Worm (Caenorhabditis elegans) whole organism, L1 larva: ENCODE measurements around the gene Y38C1AA.1.

Experiments used
- C04F5.9 ChIP-seq: sonication (generic microtip); optimal IDR thresholded peaks from 2 replicates; lab custom pipeline; 2016; ENCODE audit warnings: missing genetic modification characterization, missing compliant biosample characterization
- C16A3.4 ChIP-seq: fragments of 150-350 bp; optimal IDR thresholded peaks from 2 replicates; lab custom pipeline; 2014; ENCODE audit warnings: missing biosample characterization, missing genetic modification characterization
- F16B12.6 ChIP-seq: fragments of 150-350 bp; optimal IDR thresholded peaks from 2 replicates; lab custom pipeline; 2014; ENCODE audit warnings: missing biosample characterization, missing genetic modification characterization
- aly-2 ChIP-seq: fragments of 150-350 bp; optimal IDR thresholded peaks from 2 replicates; lab custom pipeline; 2014; ENCODE audit warnings: missing biosample characterization, missing genetic modification characterization
- ama-1 ChIP-seq: fragments of 150-350 bp; optimal IDR thresholded peaks from 2 replicates; lab custom pipeline; 2014
- blmp-1 ChIP-seq: fragments of 150-350 bp; optimal IDR thresholded peaks from 2 replicates; lab custom pipeline; 2014; ENCODE audit warnings: missing biosample characterization, missing genetic modification characterization
- ceh-88 ChIP-seq: fragments of 200-800 bp; sonication (Bioruptor generic); IDR thresholded peaks from 2 replicates; pipeline ENCODE4 v1.3.6; 2022; ENCODE audit warnings: missing genetic modification characterization, missing compliant biosample characterization
- ces-1 ChIP-seq: fragments of 150-350 bp; optimal IDR thresholded peaks from 2 replicates; lab custom pipeline; 2014; ENCODE audit warnings: missing biosample characterization, missing genetic modification reagents, missing genetic modification characterization
- dpl-1 ChIP-seq, 3 experiments: fragments of 150-350 bp in 2 of 3; sonication (generic microtip) in 1 of 3; optimal IDR thresholded peaks; 2 replicates each; lab custom pipeline; 2014 to 2017; ENCODE audit warnings: missing biosample characterization in 3 of 3, missing genetic modification characterization in 3 of 3, missing genetic modification reagents in 3 of 3
- dsc-1 ChIP-seq: sonication (generic microtip); optimal IDR thresholded peaks from 2 replicates; lab custom pipeline; 2016; ENCODE audit warnings: mild to moderate bottlenecking, missing genetic modification characterization, missing compliant biosample characterization
- egl-13 ChIP-seq: sonication (generic microtip); optimal IDR thresholded peaks from 2 replicates; lab custom pipeline; 2016; ENCODE audit warnings: missing genotype, missing genetic modification reagents, missing genetic modification characterization, missing compliant biosample characterization
- egl-27 ChIP-seq, 2 experiments: fragments of 150-350 bp in 1 of 2; sonication (generic microtip); optimal IDR thresholded peaks; 3 replicates each; lab custom pipeline; 2017 to 2018; ENCODE audit warnings: missing biosample characterization in 2 of 2, missing genetic modification characterization in 2 of 2, missing genetic modification reagents in 2 of 2
- elt-3 ChIP-seq, 6 experiments: fragments of 150-350 bp in 1 of 6; sonication (generic microtip); optimal IDR thresholded peaks; 2 replicates each; lab custom pipeline; 2017 to 2018; ENCODE audit warnings: missing biosample characterization in 6 of 6, missing genetic modification characterization in 6 of 6, inconsistent platforms in 1 of 6
- ets-5 ChIP-seq: fragments of 200-800 bp; sonication (Bioruptor generic); IDR thresholded peaks from 2 replicates; pipeline ENCODE4 v1.3.6; 2022; ENCODE audit warnings: missing genetic modification characterization, missing compliant biosample characterization
- fkh-10 ChIP-seq: sonication (generic microtip); optimal IDR thresholded peaks from 2 replicates; lab custom pipeline; 2017; ENCODE audit warnings: missing biosample characterization, missing genetic modification reagents, missing genetic modification characterization
- fkh-4 ChIP-seq: sonication (generic microtip); optimal IDR thresholded peaks from 2 replicates; lab custom pipeline; 2016; ENCODE audit warnings: missing compliant biosample characterization, missing genetic modification characterization, borderline replicate concordance
- fkh-8 ChIP-seq: sonication (generic microtip); optimal IDR thresholded peaks from 2 replicates; lab custom pipeline; 2016; ENCODE audit warnings: mild to moderate bottlenecking, missing genetic modification characterization, missing compliant biosample characterization
- fos-1 ChIP-seq: fragments of 150-350 bp; optimal IDR thresholded peaks from 2 replicates; lab custom pipeline; 2014; ENCODE audit warnings: missing biosample characterization, missing genetic modification characterization
- hlh-17 ChIP-seq: fragments of 200-800 bp; sonication (Bioruptor generic); optimal IDR thresholded peaks from 2 replicates; lab custom pipeline; 2018; ENCODE audit warnings: missing genetic modification characterization, mild to moderate bottlenecking, missing compliant biosample characterization, moderate library complexity, borderline replicate concordance
- hlh-4 ChIP-seq: sonication (generic microtip); optimal IDR thresholded peaks from 2 replicates; lab custom pipeline; 2016; ENCODE audit warnings: mild to moderate bottlenecking, missing genetic modification characterization, missing compliant biosample characterization
- irx-1 ChIP-seq: sonication (generic microtip); optimal IDR thresholded peaks from 2 replicates; lab custom pipeline; 2016; ENCODE audit warnings: missing genetic modification characterization, missing compliant biosample characterization
- jun-1 ChIP-seq: fragments of 150-350 bp; optimal IDR thresholded peaks from 2 replicates; lab custom pipeline; 2014; ENCODE audit warnings: missing biosample characterization, missing genetic modification reagents, missing genetic modification characterization
- lin-13 ChIP-seq: fragments of 150-350 bp; optimal IDR thresholded peaks from 2 replicates; lab custom pipeline; 2014; ENCODE audit warnings: missing biosample characterization, missing genetic modification reagents, missing genetic modification characterization
- lin-14 ChIP-seq: fragments of 200-800 bp; sonication (Bioruptor generic); optimal IDR thresholded peaks from 2 replicates; lab custom pipeline; 2018; ENCODE audit warnings: mild to moderate bottlenecking, missing genetic modification characterization, moderate library complexity, missing compliant biosample characterization
- lin-35 ChIP-seq, 2 experiments: fragments of 150-350 bp; optimal IDR thresholded peaks; 2 replicates each; lab custom pipeline; 2014; ENCODE audit warnings: missing biosample characterization in 2 of 2, missing genetic modification characterization in 2 of 2, missing genetic modification reagents in 2 of 2
- mdl-1 ChIP-seq, 2 experiments: fragments of 150-350 bp; optimal IDR thresholded peaks; 2 replicates each; lab custom pipeline; 2014 to 2017; ENCODE audit warnings: missing biosample characterization in 2 of 2, missing genetic modification characterization in 2 of 2, inconsistent platforms in 1 of 2
- mef-2 ChIP-seq: fragments of 150-350 bp; optimal IDR thresholded peaks from 2 replicates; lab custom pipeline; 2014; ENCODE audit warnings: missing biosample characterization, missing genetic modification characterization
- nhr-12 ChIP-seq: sonication (generic microtip); optimal IDR thresholded peaks from 2 replicates; lab custom pipeline; 2017; ENCODE audit warnings: missing biosample characterization, missing genetic modification characterization
- nhr-28 ChIP-seq: fragments of 150-350 bp; optimal IDR thresholded peaks from 2 replicates; lab custom pipeline; 2014; ENCODE audit warnings: missing biosample characterization, missing genetic modification characterization
- nhr-47 ChIP-seq: sonication (generic microtip); optimal IDR thresholded peaks from 2 replicates; lab custom pipeline; 2016; ENCODE audit warnings: mild to moderate bottlenecking, missing genetic modification characterization, moderate library complexity, missing compliant biosample characterization
- nhr-71 ChIP-seq: sonication (generic microtip); optimal IDR thresholded peaks from 2 replicates; lab custom pipeline; 2016; ENCODE audit warnings: mild to moderate bottlenecking, missing genetic modification characterization, moderate library complexity, missing compliant biosample characterization
- nhr-85 ChIP-seq: sonication (generic microtip); peaks from one replicate; lab custom pipeline; 2016; ENCODE audit warnings: missing genetic modification characterization, inconsistent platforms, missing compliant biosample characterization
- nhr-90 ChIP-seq: sonication (generic microtip); optimal IDR thresholded peaks from 2 replicates; lab custom pipeline; 2016; ENCODE audit warnings: mild to moderate bottlenecking, missing genetic modification characterization, missing compliant biosample characterization; ENCODE audit not compliant: poor library complexity
- pag-3 ChIP-seq: sonication (generic microtip); optimal IDR thresholded peaks from 2 replicates; lab custom pipeline; 2017; ENCODE audit warnings: missing genetic modification characterization, mild to moderate bottlenecking, missing compliant biosample characterization, antibody characterized with exemption, borderline replicate concordance; ENCODE audit not compliant: insufficient read depth
- pqm-1 ChIP-seq: sonication (generic microtip); optimal IDR thresholded peaks from 3 replicates; lab custom pipeline; 2017; ENCODE audit warnings: missing biosample characterization, missing genetic modification characterization
- rnt-1 ChIP-seq: sonication (generic microtip); optimal IDR thresholded peaks from 2 replicates; lab custom pipeline; 2016; ENCODE audit warnings: mild to moderate bottlenecking, missing genetic modification characterization, moderate library complexity, missing compliant biosample characterization
- skn-1 ChIP-seq: fragments of 150-350 bp; optimal IDR thresholded peaks from 2 replicates; lab custom pipeline; 2014; ENCODE audit warnings: missing biosample characterization, missing genetic modification characterization
- snu-23 ChIP-seq: sonication (generic microtip); optimal IDR thresholded peaks from 2 replicates; lab custom pipeline; 2016; ENCODE audit warnings: missing genetic modification characterization, missing compliant biosample characterization
- sptf-1 ChIP-seq: fragments of 150-350 bp; optimal IDR thresholded peaks from 2 replicates; lab custom pipeline; 2014; ENCODE audit warnings: missing biosample characterization, missing genetic modification characterization
- swsn-7 ChIP-seq: sonication (generic microtip); optimal IDR thresholded peaks from 2 replicates; lab custom pipeline; 2016; ENCODE audit warnings: missing genetic modification characterization, missing compliant biosample characterization
- unc-62 ChIP-seq: fragments of 150-350 bp; optimal IDR thresholded peaks from 2 replicates; lab custom pipeline; 2014; ENCODE audit warnings: missing biosample characterization, missing genetic modification reagents, missing genetic modification characterization
- unc-86 ChIP-seq: sonication (generic microtip); optimal IDR thresholded peaks from 2 replicates; lab custom pipeline; 2016; ENCODE audit warnings: missing genetic modification characterization, missing compliant biosample characterization
- xbp-1 ChIP-seq: sonication (generic microtip); optimal IDR thresholded peaks from 2 replicates; lab custom pipeline; 2016; ENCODE audit warnings: missing genetic modification characterization, missing compliant biosample characterization
- zag-1 ChIP-seq: fragments of 150-350 bp; optimal IDR thresholded peaks from 2 replicates; lab custom pipeline; 2014; ENCODE audit warnings: missing biosample characterization, missing genetic modification characterization
- ztf-11 ChIP-seq, 2 experiments: sonication (generic microtip); optimal IDR thresholded peaks; 2 replicates each; lab custom pipeline; 2016 to 2017; ENCODE audit warnings: missing genetic modification characterization in 2 of 2, missing biosample characterization in 1 of 2, missing compliant biosample characterization in 1 of 2

Y38C1AA.1 gene

DNA sequence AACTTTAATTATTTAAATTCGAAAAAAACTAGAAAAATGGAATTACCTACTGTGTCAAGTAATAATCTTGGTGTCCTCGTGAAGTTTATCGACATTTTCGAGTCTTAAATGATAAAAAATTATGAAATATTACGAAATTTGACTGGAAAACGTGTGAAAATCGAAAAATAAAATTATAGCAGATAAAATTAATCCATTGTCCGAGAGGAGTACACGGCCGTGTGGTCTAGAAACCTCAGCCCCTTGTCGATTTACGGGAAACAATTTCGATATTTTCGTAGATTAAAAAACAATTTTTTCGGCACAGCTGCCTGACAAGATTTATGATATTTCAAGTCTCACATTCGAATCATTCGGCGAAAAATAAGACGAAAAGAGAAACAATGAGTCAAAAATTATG, 49.1 kb downstream of the Y38C1AA.1 start, which contains the start of gene R02D3.8 (continued):
- TF ChIP-seq irx-1 (tag; lab: Kevin White, UChicago) (peak; percentile 27), nhr-90 (tag; lab: Kevin White, UChicago) (peak; percentile 61), C16A3.4 (tag; lab: Kevin White, UChicago) (peak; percentile 35), pqm-1 (tag; lab: Kevin White, UChicago) (no peak), xbp-1 (tag; lab: Kevin White, UChicago) (peak; percentile 42), snu-23 (GFP tag; lab: Kevin White, UChicago) (peak; percentile 62), fkh-8 (peak; percentile 12), lin-14 (GFP tag; lab: Kevin White, UChicago) (peak; percentile 29), mef-2 (no peak), nhr-85 (tag; lab: Kevin White, UChicago) (peak; percentile 47), nhr-47 (tag; lab: Kevin White, UChicago) (peak; percentile 64), nhr-71 (tag; lab: Kevin White, UChicago) (peak; percentile 70), lin-35 (GFP tag; optimal IDR thresholded peaks at IDR 0.05; lab: Kevin White, UChicago) (peak; percentile 50 to 59), ztf-11 (tag; optimal IDR thresholded peaks at IDR 0.05; lab: Kevin White, UChicago) (peak in 1 of 2 experiments; percentile 46), swsn-7 (tag; lab: Kevin White, UChicago) (peak; percentile 31), fkh-4 (tag; lab: Kevin White, UChicago) (peak; percentile 11), hlh-4 (tag; lab: Kevin White, UChicago) (no peak), dpl-1 (GFP tag; optimal IDR thresholded peaks at IDR 0.05; lab: Kevin White, UChicago) (peak; percentile 48 to 67 (median 55))

DNA sequence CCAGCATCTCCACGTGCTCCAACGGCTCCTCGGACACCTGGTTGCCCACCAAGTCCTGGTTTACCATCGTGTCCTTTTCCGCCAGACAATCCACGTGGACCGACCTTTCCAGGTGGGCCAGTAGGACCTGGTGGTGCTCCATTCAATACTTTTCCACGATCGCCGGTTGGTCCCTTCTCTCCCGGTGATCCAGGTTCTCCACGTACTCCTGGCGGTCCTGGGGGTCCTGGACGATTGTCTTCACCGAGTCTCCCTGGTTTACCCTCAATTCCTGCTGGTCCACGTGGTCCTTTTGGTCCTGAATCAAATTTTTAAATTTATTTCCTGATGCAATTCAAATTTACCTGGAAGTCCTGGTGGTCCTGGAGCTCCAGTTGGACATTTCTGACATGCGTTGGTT, 50.4 kb downstream of the Y38C1AA.1 start:
- TF ChIP-seq egl-27 (tag; optimal IDR thresholded peaks at IDR 0.05; lab: Kevin White, UChicago) (no peak), nhr-28 (tag; lab: Kevin White, UChicago) (no peak), jun-1 (no peak), nhr-12 (tag; lab: Kevin White, UChicago) (no peak), fkh-8 (no peak), zag-1 (tag; lab: Kevin White, UChicago) (no peak), snu-23 (GFP tag; lab: Kevin White, UChicago) (no peak), sptf-1 (tag; lab: Kevin White, UChicago) (no peak), blmp-1 (tag; lab: Kevin White, UChicago) (no peak), nhr-90 (tag; lab: Kevin White, UChicago) (no peak), ama-1 (lab: Kevin White, UChicago) (no peak), pag-3 (no peak), ces-1 (no peak), ceh-88 (GFP tag; lab: Robert Waterston, UW) (no peak), unc-62 (GFP tag; lab: Kevin White, UChicago) (no peak), nhr-71 (tag; lab: Kevin White, UChicago) (no peak), mdl-1 (tag; optimal IDR thresholded peaks at IDR 0.05; lab: Kevin White, UChicago) (no peak), dsc-1 (tag; lab: Kevin White, UChicago) (no peak)

ce11 chrIV:259142-259541, 51.2 kb downstream of the Y38C1AA.1 start, which contains the start of gene dpy-9:
dpy-9 (minus strand) TSS chrIV:259204.
- peak; percentile 96 for TF ChIP-seq blmp-1 (tag; lab: Kevin White, UChicago)
- peak in 1 of 6 experiments; percentile 50 for TF ChIP-seq elt-3 (tag; optimal IDR thresholded peaks at IDR 0.05; lab: Kevin White, UChicago)
- no peak for TF ChIP-seq hlh-17 (GFP tag; lab: Kevin White, UChicago)

- TF ChIP-seq nhr-71 (tag; lab: Kevin White, UChicago) (peak; percentile 75), C16A3.4 (tag; lab: Kevin White, UChicago) (peak; percentile 58), lin-35 (GFP tag; optimal IDR thresholded peaks at IDR 0.05; lab: Kevin White, UChicago) (peak; percentile 95 to 97), nhr-90 (tag; lab: Kevin White, UChicago) (peak; percentile 59), blmp-1 (tag; lab: Kevin White, UChicago) (peak; percentile 55), F16B12.6 (peak; percentile 4), lin-13 (GFP tag; lab: Kevin White, UChicago) (peak; percentile 18), ets-5 (GFP tag; lab: Robert Waterston, UW) (no peak), hlh-17 (GFP tag; lab: Kevin White, UChicago) (no peak), skn-1 (tag; lab: Kevin White, UChicago) (peak; percentile 41), lin-14 (GFP tag; lab: Kevin White, UChicago) (peak; percentile 71), fos-1 (tag; lab: Kevin White, UChicago) (peak; percentile 42), dsc-1 (tag; lab: Kevin White, UChicago) (peak; percentile 51), mef-2 (no peak), rnt-1 (peak; percentile 18), egl-13 (tag; lab: Kevin White, UChicago) (no peak), aly-2 (tag; lab: Kevin White, UChicago) (peak; percentile 58), zag-1 (tag; lab: Kevin White, UChicago) (no peak), unc-86 (tag; lab: Kevin White, UChicago) (peak; percentile 43), C04F5.9 (tag; lab: Kevin White, UChicago) (peak; percentile 39), fkh-10 (peak; percentile 42)
These were observed 53.6 kb downstream of the Y38C1AA.1 start, which contains the start of gene pqbp-1.1 for ce11 chrIV:261607-262006. pqbp-1.1 (minus strand) TSS chrIV:261683.
